Worm (Caenorhabditis elegans) whole organism, midembryonic: Measurements from ENCODE around the gene lsm-5.
"Not testable (repeated sequence)": the region's sequence is repeated elsewhere in the genome, so short reads cannot be mapped to it uniquely, and the experiment has no call there.

Source experiments
- T22C8.4 ChIP-seq: fragments of 200-800 bp; sonication (Bioruptor generic); IDR thresholded peaks from 2 replicates; pipeline ENCODE4 v1.3.6; 2022; ENCODE audit warnings: missing genetic modification characterization, missing compliant biosample characterization
- cog-1 ChIP-seq: sonication (generic microtip); optimal IDR thresholded peaks from 2 replicates; lab custom pipeline; 2016; ENCODE audit warnings: missing genetic modification characterization, missing compliant biosample characterization
- flt-1 ChIP-seq: fragments of 200-800 bp; sonication (Bioruptor generic); IDR thresholded peaks from 2 replicates; pipeline ENCODE4 v1.3.6; 2022; ENCODE audit warnings: missing genetic modification characterization, missing compliant biosample characterization
- klf-2 ChIP-seq: fragments of 200-800 bp; sonication (Bioruptor generic); conservative IDR thresholded peaks from 2 replicates; pipeline ENCODE4 v1.3.6; 2022; ENCODE audit warnings: missing genetic modification reagents, missing genetic modification characterization, missing compliant biosample characterization
- ref-1 ChIP-seq: fragments of 200-800 bp; sonication (Bioruptor generic); conservative IDR thresholded peaks from 2 replicates; pipeline ENCODE4 v1.3.6; 2022; ENCODE audit warnings: missing genetic modification reagents, missing genetic modification characterization, missing compliant biosample characterization
- tab-1 ChIP-seq: fragments of 200-800 bp; sonication (Bioruptor generic); IDR thresholded peaks from 2 replicates; pipeline ENCODE4 v1.3.6; 2022; ENCODE audit warnings: missing genetic modification characterization, missing compliant biosample characterization
- ztf-23 ChIP-seq: fragments of 200-800 bp; sonication (Bioruptor generic); IDR thresholded peaks from 2 replicates; pipeline ENCODE4 v1.3.6; 2022; ENCODE audit warnings: missing genetic modification reagents, missing genetic modification characterization, missing compliant biosample characterization

DNA sequence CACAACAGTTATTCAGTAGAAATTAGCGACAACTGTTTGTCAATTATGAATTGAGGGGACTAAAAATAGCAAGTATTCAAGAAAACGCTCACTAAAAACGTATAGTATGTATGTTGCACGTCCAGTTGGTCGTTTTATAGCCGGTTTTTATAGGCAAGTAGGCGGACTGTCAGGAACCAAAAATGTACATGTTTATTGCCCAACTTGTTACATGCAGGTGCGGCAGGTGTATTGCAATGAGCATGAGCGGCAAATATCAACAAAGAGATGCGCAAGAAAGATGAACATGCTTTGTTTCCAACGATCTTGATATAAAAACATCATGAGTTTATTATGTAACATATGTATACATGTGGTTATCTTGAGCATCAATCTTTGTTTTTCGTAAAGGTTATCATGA is 29.6 kb downstream of the lsm-5 start, which contains the start of gene B0391.14:
- not testable (repeated sequence) for TF ChIP-seq flt-1 (GFP tag; lab: Robert Waterston, UW); ref-1 (GFP tag; lab: Robert Waterston, UW); ztf-23; klf-2 (GFP tag; lab: Robert Waterston, UW); T22C8.4; tab-1 (GFP tag; lab: Robert Waterston, UW); cog-1 (tag; lab: Kevin White, UChicago)
